Worm (Caenorhabditis elegans): ENCODE data around the gene unc-52.

DNA sequence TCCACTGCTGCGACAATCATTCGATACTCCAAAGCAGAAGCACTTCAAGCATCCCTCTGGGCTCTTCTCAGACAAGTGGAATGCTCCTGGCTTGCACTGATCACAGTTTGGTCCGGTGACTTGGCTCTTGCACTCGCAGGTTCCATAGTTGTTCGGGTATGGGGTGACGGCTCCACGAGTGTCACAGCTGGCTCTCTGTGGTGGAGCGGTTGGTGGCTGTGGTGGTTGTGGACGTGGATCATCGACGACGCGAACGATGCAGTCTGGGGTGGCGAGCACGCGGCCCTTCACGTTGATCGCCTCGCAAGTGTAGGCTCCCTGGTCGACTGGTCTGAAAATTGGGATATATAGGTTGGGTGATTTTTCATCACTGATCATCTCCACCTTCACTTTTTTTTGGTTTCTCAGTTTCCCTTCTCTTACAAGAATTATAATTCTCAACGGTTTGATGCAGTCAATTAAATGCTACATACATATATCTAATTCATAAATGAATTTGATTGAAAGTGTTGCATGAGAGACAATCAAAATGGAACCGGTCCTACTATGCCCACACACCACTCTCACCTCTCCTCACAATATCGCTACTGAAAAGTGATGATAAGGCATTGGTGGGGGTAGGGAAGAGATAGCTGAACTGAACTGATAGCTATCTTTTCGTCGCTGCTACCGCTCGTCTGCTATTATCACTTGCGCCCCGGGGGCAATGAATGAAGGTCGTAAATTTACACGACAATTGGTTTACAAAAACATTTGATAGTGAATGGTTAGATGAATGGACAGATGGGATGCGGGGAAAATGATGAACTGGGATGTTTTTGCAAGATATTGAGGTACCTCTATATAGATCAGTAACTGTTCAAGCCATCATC, 19.4 kb downstream of the unc-52 start:
- TF ChIP-seq T22C8.4 (GFP tag; IDR thresholded peaks at IDR 0.05) (no peak), flt-1 (GFP tag; IDR thresholded peaks at IDR 0.05) (no peak), klf-2 (GFP tag; conservative IDR thresholded peaks at IDR 0.05) (no peak), med-1 (GFP tag; optimal IDR thresholded peaks at IDR 0.05; ENCODE audit: insufficient read depth) (no peak), ref-1 (GFP tag; conservative IDR thresholded peaks at IDR 0.05) (no peak), ztf-23 (GFP tag; IDR thresholded peaks at IDR 0.05) (no peak), tab-1 (GFP tag; IDR thresholded peaks at IDR 0.05) (no peak)

Data from whole organism, midembryonic.